Fruit fly (Drosophila melanogaster): ENCODE data around the gene CG5708.

The CG5708 gene

dm6 chr2L:10222550-10223231 lies 3.9 kb downstream of the CG5708 start, which contains the start of gene Bcs1 (continued):
- TF ChIP-seq HLH4C (GFP tag; IDR thresholded peaks at IDR 0.05; ENCODE audit: partially characterized antibody) (no peak), CG8944 (GFP tag; optimal IDR thresholded peaks at IDR 0.05) (no peak), fd102C (GFP tag; optimal IDR thresholded peaks at IDR 0.05) (no peak), Deaf1 (tag; optimal IDR thresholded peaks at IDR 0.05) (no peak), pzg (GFP tag; optimal IDR thresholded peaks at IDR 0.05) (peak; percentile 25), Rfx (GFP tag; IDR thresholded peaks at IDR 0.05) (no peak), D (optimal IDR thresholded peaks at IDR 0.05) (no peak), D (GFP tag; optimal IDR thresholded peaks at IDR 0.05) (no peak), CG11247 (GFP tag; IDR thresholded peaks at IDR 0.05) (no peak), gro (GFP tag; optimal IDR thresholded peaks at IDR 0.05) (no peak), peb (GFP tag; IDR thresholded peaks at IDR 0.05) (no peak), CG32532 (GFP tag; IDR thresholded peaks at IDR 0.05) (no peak), CG12769 (tag; optimal IDR thresholded peaks at IDR 0.05) (no peak), org-1 (GFP tag; optimal IDR thresholded peaks at IDR 0.05) (no peak), CG4820 (GFP tag; optimal IDR thresholded peaks at IDR 0.05) (no peak), PHDP (tag; optimal IDR thresholded peaks at IDR 0.05) (no peak), run (tag; optimal IDR thresholded peaks at IDR 0.05) (no peak), CG3407 (GFP tag; optimal IDR thresholded peaks at IDR 0.05) (no peak), Bdp1 (GFP tag; optimal IDR thresholded peaks at IDR 0.05) (no peak), nerfin-1 (tag; optimal IDR thresholded peaks at IDR 0.05) (peak; percentile 21), Mes4 (GFP tag; optimal IDR thresholded peaks at IDR 0.05) (no peak), Oaz (GFP tag; IDR thresholded peaks at IDR 0.05) (no peak), lbe (GFP tag; optimal IDR thresholded peaks at IDR 0.05) (peak; percentile 62), tup (GFP tag; optimal IDR thresholded peaks at IDR 0.05) (no peak), ase (GFP tag; IDR thresholded peaks at IDR 0.05) (no peak)

- TF ChIP-seq chinmo (GFP tag; IDR thresholded peaks at IDR 0.05; ENCODE audit: partially characterized antibody): 0 out of 4 replicates have a peak, but pooled peaks have one; percentile 36
- peak; percentile 25; the same call in 1 of the 2 replicates for TF ChIP-seq E2f2 (GFP tag; IDR thresholded peaks at IDR 0.05)
- TF ChIP-seq CG34224 (GFP tag; IDR thresholded peaks at IDR 0.05; ENCODE audit: partially characterized antibody): peak; percentile 43; the same call in 2 of the 3 replicates
- TF ChIP-seq CG11723 (GFP tag; optimal IDR thresholded peaks at IDR 0.05): peak; percentile 55
- TF ChIP-seq exex (tag; optimal IDR thresholded peaks at IDR 0.05): no peak
- TF ChIP-seq pb (GFP tag; optimal IDR thresholded peaks at IDR 0.05): no peak
- TF ChIP-seq sna (GFP tag; IDR thresholded peaks at IDR 0.05; ENCODE audit: partially characterized antibody): 0 out of 2 replicates have a peak, but pooled peaks have one; percentile 3
- TF ChIP-seq CG2129 (GFP tag; IDR thresholded peaks at IDR 0.05; ENCODE audit: partially characterized antibody): peak; percentile 15; the same call in 1 of the 2 replicates
- no peak for TF ChIP-seq CG13775 (GFP tag; optimal IDR thresholded peaks at IDR 0.05)
- 0 out of 3 replicates have a peak, but pooled peaks have one; percentile 46 for TF ChIP-seq CG34422 (GFP tag; IDR thresholded peaks at IDR 0.05)
- TF ChIP-seq nom (GFP tag; optimal IDR thresholded peaks at IDR 0.05): peak; percentile 5
- TF ChIP-seq MESR4 (GFP tag; optimal IDR thresholded peaks at IDR 0.05): peak; percentile 58
- TF ChIP-seq MBD-R2 (GFP tag; IDR thresholded peaks at IDR 0.05): peak; percentile 71
- TF ChIP-seq hb (GFP tag; IDR thresholded peaks at IDR 0.05; ENCODE audit: partially characterized antibody): peak; percentile 6; the same call in 2 of the 3 replicates
Observed at dm6 chr2L:10221387-10221705, 5.3 kb downstream of the CG5708 start.

All from whole organism, embryonic.